Fruit fly (Drosophila melanogaster) Kc167 (cell line): ENCODE results near the gene mrt.

Experiments used
- Myc ChIP-seq: fragments of >200 bp; optimal IDR thresholded peaks from 2 replicates; lab custom pipeline; 2017; ENCODE audit warnings: missing external identifiers
- Sin3A ChIP-seq: fragments of >200 bp; optimal IDR thresholded peaks from 2 replicates; lab custom pipeline; 2018; ENCODE audit warnings: missing external identifiers
- h ChIP-seq: fragments of >200 bp; optimal IDR thresholded peaks from 3 replicates; lab custom pipeline; 2018; ENCODE audit warnings: missing external identifiers
- insv ChIP-seq: fragments of >200 bp; optimal IDR thresholded peaks from 3 replicates; lab custom pipeline; 2018; ENCODE audit warnings: missing external identifiers
- psq ChIP-seq: fragments of >200 bp; optimal IDR thresholded peaks from 2 replicates; lab custom pipeline; 2017; ENCODE audit warnings: missing external identifiers
- ttk ChIP-seq: sonication (Bioruptor generic); optimal IDR thresholded peaks from 2 replicates; lab custom pipeline; 2017; ENCODE audit warnings: missing external identifiers

The mrt gene

DNA sequence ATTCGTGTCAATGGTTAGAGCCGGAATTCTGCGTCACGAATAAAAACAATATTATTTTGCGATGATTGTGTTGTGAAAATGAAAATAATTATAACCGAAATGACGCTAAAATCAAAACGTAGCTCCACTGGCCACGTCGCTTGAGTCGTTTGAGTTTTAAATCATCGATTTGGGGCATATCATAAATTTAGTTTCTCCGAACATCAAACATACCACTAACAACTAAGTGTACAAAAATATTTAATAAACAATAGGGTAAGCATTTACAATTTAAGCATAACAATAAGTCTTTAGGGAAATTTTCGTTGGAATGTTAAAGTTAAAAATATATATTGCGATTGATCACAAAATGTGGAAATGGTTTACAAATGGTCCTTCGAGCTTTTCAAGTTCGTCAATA is 31.6 kb downstream of the mrt start, which contains the start of the genes TTLL6B and TfIIA-L:
TSS of gene TTLL6B (minus strand) at position 101 of the 400 bp plus-strand sequence.
TSS of gene TfIIA-L (plus strand) at position 206 of the 400 bp plus-strand sequence.
- no peak for TF ChIP-seq h
- no peak for TF ChIP-seq ttk (lab: Kevin White, UChicago)
- no peak for TF ChIP-seq insv (lab: Kevin White, UChicago)
- TF ChIP-seq psq (lab: Kevin White, UChicago): no peak
- TF ChIP-seq Myc: no peak
- no peak for TF ChIP-seq Sin3A

dm6 chr3R:27247892-27248291 is 34.6 kb downstream of the mrt start, which contains the start of gene CG5984:
TSS of gene CG5984 (minus strand) at chr3R:27247992.
- TF ChIP-seq ttk (lab: Kevin White, UChicago): no peak
- TF ChIP-seq Myc: no peak
- TF ChIP-seq h: no peak
- no peak for TF ChIP-seq Sin3A
- no peak for TF ChIP-seq psq (lab: Kevin White, UChicago)
- TF ChIP-seq insv (lab: Kevin White, UChicago): no peak

- no peak for TF ChIP-seq insv (lab: Kevin White, UChicago)
- no peak for TF ChIP-seq Myc
These were observed 36.2 kb downstream of the mrt start for dm6 chr3R:27246264-27246663.

DNA sequence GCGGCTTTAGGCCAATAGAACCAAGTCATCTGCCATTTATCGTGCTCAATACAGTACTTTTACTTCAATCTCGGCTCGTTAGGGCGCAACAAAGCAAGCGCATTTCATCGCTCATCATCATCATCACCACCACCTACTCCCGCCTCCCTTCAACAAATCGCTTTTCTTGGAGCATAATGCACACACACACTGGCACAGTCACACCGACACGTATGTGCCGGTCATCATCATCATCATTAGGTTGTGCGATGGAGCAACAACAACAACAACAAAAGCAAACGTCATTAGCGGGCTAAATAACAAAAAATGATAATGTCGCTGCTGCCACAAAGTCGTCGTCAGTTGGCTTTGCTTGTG is 37.1 kb downstream of the mrt start:
- TF ChIP-seq Myc: no peak
- TF ChIP-seq insv (lab: Kevin White, UChicago): no peak
- no peak for TF ChIP-seq Sin3A
- TF ChIP-seq ttk (lab: Kevin White, UChicago): no peak
- no peak for TF ChIP-seq psq (lab: Kevin White, UChicago)
- TF ChIP-seq h: no peak

- TF ChIP-seq Myc (no peak), insv (lab: Kevin White, UChicago) (no peak), ttk (lab: Kevin White, UChicago) (no peak), psq (lab: Kevin White, UChicago) (no peak), Sin3A (no peak), h (no peak)
These were observed 37.6 kb downstream of the mrt start, which contains the start of gene CG18766 for dm6 chr3R:27244742-27245400. TSS of gene CG18766 (minus strand) at chr3R:27245249.

- TF ChIP-seq ttk (lab: Kevin White, UChicago): no peak
- TF ChIP-seq insv (lab: Kevin White, UChicago): no peak
- no peak for TF ChIP-seq Myc
- no peak for TF ChIP-seq h
- TF ChIP-seq psq (lab: Kevin White, UChicago): no peak
- no peak for TF ChIP-seq Sin3A
These were observed 38.1 kb downstream of the mrt start for dm6 chr3R:27244412-27244741.

DNA sequence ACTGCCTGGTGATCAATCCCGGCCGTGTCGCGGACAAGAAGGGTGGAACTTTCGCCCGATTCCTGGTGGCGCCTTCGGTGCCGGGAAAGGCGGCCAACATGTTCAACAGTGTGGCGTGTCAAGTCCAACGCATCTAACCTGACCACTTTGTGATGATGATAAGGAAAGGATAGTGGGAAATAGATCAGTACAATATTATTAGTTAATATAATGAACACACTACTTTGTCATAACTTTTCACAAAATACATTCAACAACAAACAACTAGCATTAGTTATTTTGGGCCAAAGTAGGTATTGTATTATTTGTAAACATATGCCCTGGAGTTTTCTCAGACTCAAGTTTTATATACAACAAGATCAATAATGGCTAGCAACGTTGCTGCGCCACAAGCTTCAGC is 41.5 kb downstream of the mrt start, which contains the start of gene CG17991:
TSS of gene CG17991 (plus strand) at position 301 of the 400 bp plus-strand sequence.
- TF ChIP-seq Myc: no peak
- no peak for TF ChIP-seq insv (lab: Kevin White, UChicago)
- no peak for TF ChIP-seq Sin3A
- TF ChIP-seq psq (lab: Kevin White, UChicago): no peak
- no peak for TF ChIP-seq h
- no peak for TF ChIP-seq ttk (lab: Kevin White, UChicago)

DNA sequence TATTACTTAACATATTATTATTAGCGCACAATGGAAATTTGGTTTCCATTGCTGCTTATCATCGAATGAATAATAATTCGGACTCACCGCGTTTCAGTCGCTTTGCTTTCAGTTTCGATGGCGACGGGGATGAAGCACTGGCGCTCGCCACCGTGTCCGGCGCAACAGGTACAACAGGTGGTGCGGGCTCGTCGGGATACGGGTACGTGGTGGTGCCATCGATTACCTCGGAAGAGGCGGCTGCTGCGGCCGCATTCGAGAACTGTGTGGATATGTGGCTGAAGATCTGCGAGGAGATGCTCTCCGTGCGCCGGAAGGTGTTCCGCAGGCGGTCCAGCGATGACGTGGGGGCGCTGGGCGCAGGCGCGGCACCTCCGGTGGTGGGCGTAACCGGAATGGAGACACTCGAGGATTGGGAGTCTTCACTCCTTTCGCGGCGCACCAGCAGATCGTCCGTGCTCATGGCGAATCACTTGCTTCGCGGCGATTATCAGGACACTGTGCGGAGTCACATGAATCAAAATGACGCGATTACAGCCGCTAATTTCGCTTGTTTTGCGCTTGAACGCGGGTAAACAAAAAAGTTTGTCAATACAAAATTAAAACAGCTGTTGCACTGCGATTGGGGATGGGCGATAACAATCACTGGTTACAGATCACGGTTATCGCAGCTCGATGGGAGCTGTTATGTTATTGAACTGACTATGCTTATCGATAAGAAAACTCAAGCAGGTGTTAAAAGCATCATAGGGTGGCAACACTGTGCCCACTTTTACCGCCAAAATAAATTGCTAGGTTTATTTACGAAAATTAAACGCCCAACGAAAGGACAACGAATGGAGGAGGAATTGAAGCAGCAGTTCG is 43.8 kb downstream of the mrt start, which contains the start of the genes CG31064 and PolA2:
TSS of gene CG31064 (minus strand) at position 648 of the 864 bp plus-strand sequence.
TSS of gene PolA2 (plus strand) at position 726 of the 864 bp plus-strand sequence.
- no peak for TF ChIP-seq insv (lab: Kevin White, UChicago)
- no peak for TF ChIP-seq Myc
- no peak for TF ChIP-seq psq (lab: Kevin White, UChicago)

dm6 chr3R:27237980-27238379 is 44.5 kb downstream of the mrt start:
- no peak for TF ChIP-seq Sin3A
- TF ChIP-seq h: no peak
- TF ChIP-seq ttk (lab: Kevin White, UChicago): no peak
- TF ChIP-seq Myc: no peak
- TF ChIP-seq insv (lab: Kevin White, UChicago): no peak
- TF ChIP-seq psq (lab: Kevin White, UChicago): no peak

DNA sequence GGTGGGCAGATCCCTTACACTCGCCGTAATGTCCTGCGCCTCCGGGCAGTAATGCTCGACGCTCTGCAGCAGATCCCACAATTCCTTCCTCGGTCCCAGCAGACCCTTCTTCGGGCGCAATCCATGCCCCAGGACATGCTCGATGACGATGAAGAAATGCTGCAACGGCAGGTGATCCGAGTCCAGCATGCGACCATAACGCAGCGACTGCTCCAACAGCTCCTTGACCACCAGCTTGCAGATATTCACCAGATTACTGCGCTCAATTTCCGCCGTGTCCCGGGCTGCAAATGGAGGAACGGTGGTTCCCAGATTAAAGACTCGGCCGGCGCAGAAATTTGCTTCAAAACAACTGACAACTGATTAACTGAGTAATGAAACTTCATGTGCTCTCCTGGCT is 49.1 kb downstream of the mrt start, which contains the start of gene CG31068:
TSS of gene CG31068 (plus strand) at position 301 of the 400 bp plus-strand sequence.
- TF ChIP-seq insv (lab: Kevin White, UChicago) (no peak), psq (lab: Kevin White, UChicago) (no peak)

dm6 chr3R:27229368-27229767 is 53.1 kb downstream of the mrt start, which contains the start of gene CG42814:
TSS of gene CG42814 (minus strand) at chr3R:27229468.
- no peak for TF ChIP-seq Sin3A
- TF ChIP-seq h: no peak
- TF ChIP-seq psq (lab: Kevin White, UChicago): no peak
- no peak for TF ChIP-seq Myc
- TF ChIP-seq ttk (lab: Kevin White, UChicago): no peak
- TF ChIP-seq insv (lab: Kevin White, UChicago): no peak

DNA sequence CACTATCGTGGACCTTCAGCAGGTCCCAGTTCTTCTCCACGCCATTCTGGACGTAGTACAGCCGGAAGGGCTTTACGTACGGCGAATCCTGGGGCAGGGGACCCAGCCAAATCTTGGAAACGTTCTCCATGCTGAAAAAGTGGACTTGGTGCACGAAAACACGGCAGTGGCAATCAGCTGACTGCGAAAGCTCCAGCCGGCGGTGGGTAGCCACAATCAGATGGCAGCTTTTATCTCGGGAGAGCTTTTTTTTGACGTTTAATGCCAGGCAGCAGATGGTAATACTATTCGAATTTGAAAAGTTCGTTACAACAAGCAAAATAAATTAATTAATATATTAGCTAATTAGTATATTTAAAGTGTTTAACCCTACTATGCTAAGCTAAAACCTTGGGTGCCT is 54.1 kb downstream of the mrt start, which contains the start of gene CG42813:
TSS of gene CG42813 (minus strand) at position 220 of the 400 bp plus-strand sequence.
- TF ChIP-seq ttk (lab: Kevin White, UChicago) (no peak), Myc (no peak), Sin3A (no peak), h (no peak), psq (lab: Kevin White, UChicago) (no peak), insv (lab: Kevin White, UChicago) (no peak)
